Fruit fly (Drosophila melanogaster) whole organism, wandering third instar larva: Measurements from ENCODE around the gene CG45676.

Experiments used
- OdsH ChIP-seq: fragments of 200-800 bp; sonication (Bioruptor generic); optimal IDR thresholded peaks from 2 replicates; lab custom pipeline; 2016; ENCODE audit warnings: missing biosample characterization, mild to moderate bottlenecking, missing genetic modification characterization
- Rel ChIP-seq, 2 experiments: fragments of 200-800 bp; sonication (Bioruptor generic) in 1 of 2; optimal IDR thresholded peaks; 2 replicates in 1 of 2; 3 replicates in 1 of 2; lab custom pipeline; 2016 to 2019; ENCODE audit warnings: mild to moderate bottlenecking in 2 of 2, missing biosample characterization in 2 of 2, missing genetic modification characterization in 2 of 2, moderate library complexity in 1 of 2
- dsf ChIP-seq: sonication (Bioruptor generic); optimal IDR thresholded peaks from 2 replicates; lab custom pipeline; 2016; ENCODE audit warnings: missing biosample characterization, missing genetic modification characterization, borderline replicate concordance
- fru ChIP-seq: fragments of 200-800 bp; sonication (Bioruptor generic); optimal IDR thresholded peaks from 3 replicates; lab custom pipeline; 2016; ENCODE audit warnings: missing biosample characterization, mild to moderate bottlenecking, missing genetic modification characterization
- h ChIP-seq: fragments of 200-800 bp; sonication (Bioruptor generic); optimal IDR thresholded peaks from 3 replicates; lab custom pipeline; 2016; ENCODE audit warnings: missing biosample characterization, mild to moderate bottlenecking, missing genetic modification characterization
- lola ChIP-seq: fragments of >200 bp; optimal IDR thresholded peaks from 2 replicates; lab custom pipeline; 2017; ENCODE audit warnings: missing biosample characterization, missing genetic modification characterization
- pan ChIP-seq: fragments of >200 bp; optimal IDR thresholded peaks from 2 replicates; lab custom pipeline; 2017
- psq ChIP-seq: fragments of 200-800 bp; sonication (Bioruptor generic); optimal IDR thresholded peaks from 3 replicates; lab custom pipeline; 2017; ENCODE audit warnings: missing biosample characterization, mild to moderate bottlenecking, missing genetic modification characterization, moderate library complexity

dm6 chr3R:11409667-11410137, 9.0 kb upstream of the CG45676 start, which contains the start of the genes mgr and Irbp:
- peak; percentile 28 for TF ChIP-seq dsf (GFP tag; lab: Kevin White, UChicago)
- TF ChIP-seq pan (lab: Kevin White, UChicago), result no peak
- TF ChIP-seq Rel (GFP tag; optimal IDR thresholded peaks at IDR 0.05; lab: Kevin White, UChicago), result no peak
- no peak for TF ChIP-seq Rel (tag; optimal IDR thresholded peaks at IDR 0.05; lab: Kevin White, UChicago)
- peak; percentile 81 for TF ChIP-seq h
- no peak for TF ChIP-seq fru
- no peak for TF ChIP-seq lola (GFP tag; lab: Kevin White, UChicago)
- TF ChIP-seq OdsH (GFP tag; lab: Kevin White, UChicago), result peak; percentile 86
- peak; percentile 88 for TF ChIP-seq psq
